Worm (Caenorhabditis elegans): ENCODE measurements around the gene sre-42.

The sre-42 gene

ce11 chrII:12387980-12388379 is 1.3 kb upstream of the sre-42 start, which contains the start of gene sre-41:
sre-41 (plus strand) TSS chrII:12388280.
- TF ChIP-seq aly-2 (tag; optimal IDR thresholded peaks at IDR 0.05) (no peak), skn-1 (tag; optimal IDR thresholded peaks at IDR 0.05) (no peak)

ce11 chrII:12387487-12387886 is 806 bp upstream of the sre-42 start:
- TF ChIP-seq mab-5 (tag; optimal IDR thresholded peaks at IDR 0.05) (no peak), nhr-10 (tag; optimal IDR thresholded peaks at IDR 0.05) (no peak), F13H6.1 (tag; optimal IDR thresholded peaks at IDR 0.05) (no peak), ztf-4 (tag; optimal IDR thresholded peaks at IDR 0.05) (no peak), nhr-25 (tag; optimal IDR thresholded peaks at IDR 0.05) (no peak), peb-1 (tag; optimal IDR thresholded peaks at IDR 0.05) (no peak), lin-11 (tag; optimal IDR thresholded peaks at IDR 0.05) (no peak)

- no peak for TF ChIP-seq nhr-11 (tag; optimal IDR thresholded peaks at IDR 0.05)
- TF ChIP-seq nhr-77 (tag; optimal IDR thresholded peaks at IDR 0.05), result no peak
- TF ChIP-seq snpc-4 (tag; optimal IDR thresholded peaks at IDR 0.05), result peak; percentile 61
- TF ChIP-seq ceh-82 (tag; optimal IDR thresholded peaks at IDR 0.05), result no peak
Measured at ce11 chrII:12385815-12386214, 866 bp downstream of the sre-42 start.

- TF ChIP-seq R02D3.7 (tag; optimal IDR thresholded peaks at IDR 0.05) (no peak), nhr-25 (tag; optimal IDR thresholded peaks at IDR 0.05) (no peak), lsy-2 (tag; optimal IDR thresholded peaks at IDR 0.05) (peak in 1 of 2 experiments; percentile 48), C34F6.9 (tag; optimal IDR thresholded peaks at IDR 0.05) (peak; percentile 59), sma-9 (GFP tag; optimal IDR thresholded peaks at IDR 0.05) (peak; percentile 10), sma-9 (tag; optimal IDR thresholded peaks at IDR 0.05) (no peak), egl-27 (tag; optimal IDR thresholded peaks at IDR 0.05) (peak; percentile 22), unc-55 (GFP tag; optimal IDR thresholded peaks at IDR 0.05) (peak; percentile 67), F13H6.1 (tag; optimal IDR thresholded peaks at IDR 0.05) (peak; percentile 22), skn-1 (tag; optimal IDR thresholded peaks at IDR 0.05) (no peak), nhr-129 (tag; optimal IDR thresholded peaks at IDR 0.05) (peak; percentile 2), alr-1 (tag; optimal IDR thresholded peaks at IDR 0.05) (no peak), lin-39 (tag; optimal IDR thresholded peaks at IDR 0.05) (no peak), lin-13 (GFP tag; optimal IDR thresholded peaks at IDR 0.05) (peak; percentile 17), snpc-4 (tag; optimal IDR thresholded peaks at IDR 0.05) (peak; percentile 90)
Measured at ce11 chrII:12382625-12383562, 3.8 kb downstream of the sre-42 start, which contains the start of gene btb-14. btb-14 (plus strand) TSS chrII:12383463.

- no peak for TF ChIP-seq R02D3.7 (tag; optimal IDR thresholded peaks at IDR 0.05)
- no peak for TF ChIP-seq snpc-4 (tag; optimal IDR thresholded peaks at IDR 0.05)
- TF ChIP-seq ztf-4 (tag; optimal IDR thresholded peaks at IDR 0.05), result no peak
- TF ChIP-seq ztf-1 (GFP tag; conservative IDR thresholded peaks at IDR 0.05), result no peak
- TF ChIP-seq nhr-12 (tag; optimal IDR thresholded peaks at IDR 0.05), result no peak
- TF ChIP-seq lsy-2 (tag; optimal IDR thresholded peaks at IDR 0.05), result no peak
- no peak for TF ChIP-seq dmd-4 (tag; optimal IDR thresholded peaks at IDR 0.05)
- no peak for TF ChIP-seq lin-39 (tag; optimal IDR thresholded peaks at IDR 0.05)
- TF ChIP-seq ceh-82 (tag; optimal IDR thresholded peaks at IDR 0.05), result no peak
- no peak for TF ChIP-seq nhr-6 (tag; optimal IDR thresholded peaks at IDR 0.05)
- no peak for TF ChIP-seq unc-55 (GFP tag; optimal IDR thresholded peaks at IDR 0.05)
- TF ChIP-seq blmp-1 (tag; optimal IDR thresholded peaks at IDR 0.05; ENCODE audit: insufficient read depth), result no peak
- TF ChIP-seq sem-4 (tag; optimal IDR thresholded peaks at IDR 0.05), result no peak
- TF ChIP-seq nhr-21 (tag; optimal IDR thresholded peaks at IDR 0.05), result no peak
- no peak for TF ChIP-seq ztf-11 (tag; optimal IDR thresholded peaks at IDR 0.05)
- TF ChIP-seq ama-1 (optimal IDR thresholded peaks at IDR 0.05), result no peak
- no peak for TF ChIP-seq alr-1 (tag; optimal IDR thresholded peaks at IDR 0.05)
Measured at ce11 chrII:12380888-12381287, 5.8 kb downstream of the sre-42 start.
